Comparison of ENCODE assay signal across 3 fruit fly cellular contexts in genomic region chr3R:15361490-15361889, dm6.
TF ChIP-seq lines count a peak whose summit lies in the region.

Gene Cog2, minus strand, starts transcription at chr3R:15361657.
Gene Trax, plus strand, starts transcription at chr3R:15361692.

- TF ChIP-seq CTCF in whole organism, embryonic (GFP tag; optimal IDR thresholded peaks at IDR 0.05; lab: Kevin White, UChicago) = no peak

TF ChIP-seq in whole organism, adult, 20 proteins besides CTCF, POLR2A, EP300 and RAD21:
- TF ChIP-seq bab1 (GFP tag; optimal IDR thresholded peaks at IDR 0.05; lab: Kevin White, UChicago) (peak; percentile 19), toe (GFP tag; optimal IDR thresholded peaks at IDR 0.05; lab: Kevin White, UChicago) (no peak), CG7101 (tag; optimal IDR thresholded peaks at IDR 0.05; lab: Kevin White, UChicago) (no peak), CG12768 (GFP tag; optimal IDR thresholded peaks at IDR 0.05; lab: Kevin White, UChicago) (no peak), CG5204 (GFP tag; optimal IDR thresholded peaks at IDR 0.05; lab: Kevin White, UChicago) (no peak), pad (GFP tag; optimal IDR thresholded peaks at IDR 0.05; lab: Kevin White, UChicago) (no peak), tj (GFP tag; optimal IDR thresholded peaks at IDR 0.05; lab: Kevin White, UChicago) (peak; percentile 80), Mnt (GFP tag; optimal IDR thresholded peaks at IDR 0.05; lab: Kevin White, UChicago) (no peak), Hr96 (GFP tag; optimal IDR thresholded peaks at IDR 0.05; lab: Kevin White, UChicago) (no peak), CG14711 (tag; optimal IDR thresholded peaks at IDR 0.05; lab: Kevin White, UChicago) (no peak), CG1620 (GFP tag; optimal IDR thresholded peaks at IDR 0.05; lab: Kevin White, UChicago) (no peak), kay (GFP tag; lab: Kevin White, UChicago; ENCODE audit: borderline replicate concordance) (no peak), cnc (optimal IDR thresholded peaks at IDR 0.05; lab: Kevin White, UChicago) (no peak), CG33017 (tag; optimal IDR thresholded peaks at IDR 0.05; lab: Kevin White, UChicago) (no peak), CG11617 (GFP tag; optimal IDR thresholded peaks at IDR 0.05; lab: Kevin White, UChicago) (no peak), CG7045 (GFP tag; optimal IDR thresholded peaks at IDR 0.05; lab: Kevin White, UChicago) (no peak)

TF ChIP-seq in whole organism, embryonic, 481 proteins besides CTCF, POLR2A, EP300 and RAD21 (continues in another document):
- TF ChIP-seq inv (GFP tag; IDR thresholded peaks at IDR 0.05; lab: Robert Waterston, UW; ENCODE audit: partially characterized antibody) = peak; percentile 69
- peak; percentile 72 for TF ChIP-seq CG14860 (GFP tag; IDR thresholded peaks at IDR 0.05; lab: Robert Waterston, UW; ENCODE audit: partially characterized antibody)
- peak; percentile 94 for TF ChIP-seq Doc3 (GFP tag; IDR thresholded peaks at IDR 0.05; lab: Robert Waterston, UW; ENCODE audit: partially characterized antibody)
- TF ChIP-seq pzg (GFP tag; optimal IDR thresholded peaks at IDR 0.05; lab: Kevin White, UChicago) = peak; percentile 36
- TF ChIP-seq Dref (GFP tag; IDR thresholded peaks at IDR 0.05; lab: Robert Waterston, UW) = peak; percentile 76
- TF ChIP-seq Dp (GFP tag; optimal IDR thresholded peaks at IDR 0.05; lab: Kevin White, UChicago) = peak; percentile 18
- no peak for TF ChIP-seq PHDP (tag; optimal IDR thresholded peaks at IDR 0.05; lab: Kevin White, UChicago)
- peak; percentile 82 for TF ChIP-seq vnd (GFP tag; IDR thresholded peaks at IDR 0.05; lab: Robert Waterston, UW; ENCODE audit: partially characterized antibody)
- no peak for TF ChIP-seq CG1529 (GFP tag; optimal IDR thresholded peaks at IDR 0.05; lab: Kevin White, UChicago)
- TF ChIP-seq stwl (tag; optimal IDR thresholded peaks at IDR 0.05; lab: Kevin White, UChicago) = peak; percentile 39
- no peak for TF ChIP-seq CG17802 (tag; optimal IDR thresholded peaks at IDR 0.05; lab: Kevin White, UChicago)
- TF ChIP-seq CG7963 (GFP tag; IDR thresholded peaks at IDR 0.05; lab: Robert Waterston, UW; ENCODE audit: partially characterized antibody) = peak; percentile 75
- TF ChIP-seq chinmo (GFP tag; IDR thresholded peaks at IDR 0.05; lab: Robert Waterston, UW; ENCODE audit: partially characterized antibody) = peak; percentile 81; the same call in 3 of the 4 replicates
- TF ChIP-seq BEAF-32 (GFP tag; optimal IDR thresholded peaks at IDR 0.05; lab: Kevin White, UChicago) = peak; percentile 73
- peak; percentile 92 for TF ChIP-seq zen2 (GFP tag; IDR thresholded peaks at IDR 0.05; lab: Robert Waterston, UW; ENCODE audit: partially characterized antibody)
- TF ChIP-seq CG2129 (GFP tag; IDR thresholded peaks at IDR 0.05; lab: Robert Waterston, UW; ENCODE audit: partially characterized antibody) = peak; percentile 83
- TF ChIP-seq eve (GFP tag; optimal IDR thresholded peaks at IDR 0.05; lab: Kevin White, UChicago) = no peak
- TF ChIP-seq Sin3A (optimal IDR thresholded peaks at IDR 0.05; lab: Kevin White, UChicago) = peak; percentile 41
- TF ChIP-seq ash1 (GFP tag; optimal IDR thresholded peaks at IDR 0.05; lab: Kevin White, UChicago) = no peak
- peak; percentile 37 for TF ChIP-seq ftz-f1 (GFP tag; optimal IDR thresholded peaks at IDR 0.05; lab: Kevin White, UChicago)
- peak; percentile 5 for TF ChIP-seq CG9797 (GFP tag; optimal IDR thresholded peaks at IDR 0.05; lab: Kevin White, UChicago)
- peak; percentile 7 for TF ChIP-seq CG1603 (tag; optimal IDR thresholded peaks at IDR 0.05; lab: Kevin White, UChicago)
- TF ChIP-seq unc-4 (GFP tag; IDR thresholded peaks at IDR 0.05; lab: Robert Waterston, UW; ENCODE audit: partially characterized antibody) = peak; percentile 95
- TF ChIP-seq CG2116 (GFP tag; optimal IDR thresholded peaks at IDR 0.05; lab: Kevin White, UChicago) = peak; percentile 46
- TF ChIP-seq E2f2 (GFP tag; IDR thresholded peaks at IDR 0.05; lab: Robert Waterston, UW) = peak; percentile 33; the same call in 1 of the 2 replicates
- no peak for TF ChIP-seq GATAe (GFP tag; conservative IDR thresholded peaks at IDR 0.05; lab: Robert Waterston, UW)
- TF ChIP-seq CG6791 (GFP tag; IDR thresholded peaks at IDR 0.05; lab: Robert Waterston, UW; ENCODE audit: partially characterized antibody) = peak; percentile 89
- TF ChIP-seq Bgb (GFP tag; IDR thresholded peaks at IDR 0.05; lab: Robert Waterston, UW; ENCODE audit: partially characterized antibody) = peak; percentile 87
- no peak for TF ChIP-seq Sox100B (GFP tag; optimal IDR thresholded peaks at IDR 0.05; lab: Kevin White, UChicago)
- TF ChIP-seq CG33213 (GFP tag; optimal IDR thresholded peaks at IDR 0.05; lab: Kevin White, UChicago) = no peak
- TF ChIP-seq CG16813 (GFP tag; IDR thresholded peaks at IDR 0.05; lab: Robert Waterston, UW; ENCODE audit: partially characterized antibody) = peak; percentile 77
- TF ChIP-seq CG15011 (GFP tag; optimal IDR thresholded peaks at IDR 0.05; lab: Kevin White, UChicago) = no peak
- peak; percentile 73 for TF ChIP-seq Med (GFP tag; lab: Kevin White, UChicago)
- peak; percentile 75 for TF ChIP-seq hb (GFP tag; IDR thresholded peaks at IDR 0.05; lab: Robert Waterston, UW; ENCODE audit: partially characterized antibody)
- peak; percentile 85; the same call in 2 of the 3 replicates for TF ChIP-seq Opbp (GFP tag; IDR thresholded peaks at IDR 0.05; lab: Robert Waterston, UW; ENCODE audit: partially characterized antibody)

TF ChIP-seq in whole organism, pupa, 21 proteins besides CTCF, POLR2A, EP300 and RAD21:
- TF ChIP-seq CG32121 (GFP tag; IDR thresholded peaks at IDR 0.05; lab: Robert Waterston, UW) = peak; percentile 19; the same call in 1 of the 2 replicates
- TF ChIP-seq CG8159 (tag; optimal IDR thresholded peaks at IDR 0.05; lab: Kevin White, UChicago) = no peak
